Worm (Caenorhabditis elegans): ENCODE data around the gene srd-59.

- TF ChIP-seq snpc-1.1 (tag; optimal IDR thresholded peaks at IDR 0.05; ENCODE audit: insufficient read depth) (no peak), pha-4 (tag; optimal IDR thresholded peaks at IDR 0.05) (no peak), bed-2 (GFP tag; IDR thresholded peaks at IDR 0.05) (no peak), tlf-1 (GFP tag; optimal IDR thresholded peaks at IDR 0.05) (no peak), Y56A3A.18 (GFP tag; IDR thresholded peaks at IDR 0.05) (no peak), Y53G8AR.9 (GFP tag; conservative IDR thresholded peaks at IDR 0.05) (no peak), hmg-1.2 (GFP tag; IDR thresholded peaks at IDR 0.05) (no peak), ets-4 (GFP tag; optimal IDR thresholded peaks at IDR 0.05) (no peak), repo-1 (tag; optimal IDR thresholded peaks at IDR 0.05) (no peak), C17E4.6 (GFP tag; IDR thresholded peaks at IDR 0.05) (no peak)
Measured at ce11 chrII:7224074-7224473, 18.6 kb downstream of the srd-59 start.
